Worm (Caenorhabditis elegans) whole organism, L2 larva: ENCODE data around the gene clec-210.

Experiments used
- alr-1 ChIP-seq: fragments of 150-350 bp; optimal IDR thresholded peaks from 2 replicates; lab custom pipeline; 2014; ENCODE audit warnings: missing biosample characterization, missing genetic modification characterization
- egl-27 ChIP-seq: sonication (generic microtip); optimal IDR thresholded peaks from 3 replicates; lab custom pipeline; 2017; ENCODE audit warnings: missing biosample characterization, missing genetic modification reagents, missing genetic modification characterization
- lin-13 ChIP-seq: fragments of 150-350 bp; optimal IDR thresholded peaks from 2 replicates; lab custom pipeline; 2014; ENCODE audit warnings: missing biosample characterization, missing genetic modification reagents, missing genetic modification characterization
- lsy-2 ChIP-seq, 2 experiments: fragments of 150-350 bp in 1 of 2; sonication (generic microtip) in 1 of 2; optimal IDR thresholded peaks; 2 replicates each; lab custom pipeline; 2014 to 2017; ENCODE audit warnings: missing biosample characterization in 2 of 2, missing genetic modification characterization in 2 of 2
- mab-5 ChIP-seq: fragments of 150-350 bp; optimal IDR thresholded peaks from 2 replicates; lab custom pipeline; 2014; ENCODE audit warnings: missing biosample characterization, missing genetic modification characterization
- nhr-11 ChIP-seq: fragments of 150-350 bp; optimal IDR thresholded peaks from 2 replicates; lab custom pipeline; 2014; ENCODE audit warnings: missing biosample characterization, missing genetic modification characterization
- nhr-77 ChIP-seq: fragments of 150-350 bp; optimal IDR thresholded peaks from 2 replicates; lab custom pipeline; 2014; ENCODE audit warnings: missing biosample characterization, missing genetic modification characterization
- peb-1 ChIP-seq: fragments of 150-350 bp; optimal IDR thresholded peaks from 2 replicates; lab custom pipeline; 2014; ENCODE audit warnings: missing biosample characterization, missing genetic modification characterization
- skn-1 ChIP-seq: sonication (generic microtip); optimal IDR thresholded peaks from 2 replicates; lab custom pipeline; 2017; ENCODE audit warnings: missing biosample characterization, missing genetic modification characterization
- unc-55 ChIP-seq: fragments of 150-350 bp; sonication (generic microtip); optimal IDR thresholded peaks from 3 replicates; lab custom pipeline; 2014; ENCODE audit warnings: missing biosample characterization, missing genetic modification reagents, missing genetic modification characterization

ce11 chrV:3165438-3165837, 47.3 kb downstream of the clec-210 start, which contains the start of gene C36C5.14:
- TF ChIP-seq lin-13 (no peak), nhr-77 (tag; lab: Kevin White, UChicago) (no peak), lsy-2 (tag; optimal IDR thresholded peaks at IDR 0.05; lab: Kevin White, UChicago) (no peak), nhr-11 (no peak), alr-1 (tag; lab: Kevin White, UChicago) (no peak), egl-27 (tag; lab: Kevin White, UChicago) (no peak), skn-1 (tag; lab: Kevin White, UChicago) (no peak), mab-5 (tag; lab: Kevin White, UChicago) (no peak), peb-1 (tag; lab: Kevin White, UChicago) (no peak), unc-55 (GFP tag; lab: Kevin White, UChicago) (no peak)
